Fruit fly (Drosophila melanogaster) whole organism, embryonic: ENCODE measurements around the gene Cad89D.

Source experiments
- CG9727 ChIP-seq: fragments of 200-800 bp; sonication (Bioruptor generic); optimal IDR thresholded peaks from 3 replicates; lab custom pipeline; 2017; ENCODE audit warnings: missing biosample characterization, mild to moderate bottlenecking, missing genetic modification characterization
- Gug ChIP-seq: fragments of 200-800 bp; sonication (Bioruptor generic); IDR thresholded peaks from 4 replicates; pipeline ENCODE4 v1.3.6; 2022; ENCODE audit warnings: missing biosample characterization, missing genetic modification characterization
- Scr ChIP-seq: fragments of 200-800 bp; sonication (Bioruptor generic); IDR thresholded peaks from 2 replicates; pipeline ENCODE4 v1.3.6; 2022; ENCODE audit warnings: missing biosample characterization, missing genetic modification characterization; ENCODE audit not compliant: partially characterized antibody
- ase ChIP-seq: fragments of 200-800 bp; sonication (Bioruptor generic); IDR thresholded peaks from 3 replicates; pipeline ENCODE4 v1.3.6; 2022; ENCODE audit warnings: missing biosample characterization, missing genetic modification characterization
- crp ChIP-seq, 2 experiments: fragments of 200-800 bp; sonication (Bioruptor generic); optimal IDR thresholded peaks; 2 replicates in 1 of 2; 3 replicates in 1 of 2; lab custom pipeline; 2017; ENCODE audit warnings: missing biosample characterization in 2 of 2, missing genetic modification characterization in 2 of 2, mild to moderate bottlenecking in 1 of 2, moderate library complexity in 1 of 2
- eve ChIP-seq, 2 experiments: fragments of >200 bp; optimal IDR thresholded peaks; 2 replicates each; lab custom pipeline; 2017; ENCODE audit warnings: missing biosample characterization in 2 of 2, missing genetic modification characterization in 2 of 2

DNA sequence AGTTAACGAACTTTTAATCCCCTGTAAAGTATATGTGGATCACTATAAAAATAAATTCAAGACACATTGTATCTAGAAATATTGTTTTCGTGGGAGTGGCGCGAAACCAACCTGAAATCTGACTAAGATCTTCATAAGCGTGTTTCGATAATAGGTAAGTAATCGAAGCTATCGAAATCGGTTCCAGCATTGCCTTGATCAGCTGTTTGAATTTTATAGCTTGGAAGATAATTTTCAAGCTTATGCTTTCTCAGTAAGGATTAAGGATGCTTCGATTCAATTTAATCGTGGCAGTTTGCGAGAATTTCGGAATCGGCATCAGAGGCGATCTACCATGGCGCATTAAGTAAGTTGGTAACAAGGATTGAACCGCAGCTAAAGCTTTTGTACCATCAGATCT lies 14.2 kb downstream of the Cad89D start, which contains the start of gene Dhfr:
- no peak for TF ChIP-seq eve (GFP tag; optimal IDR thresholded peaks at IDR 0.05; lab: Kevin White, UChicago)
- TF ChIP-seq CG9727 = no peak
- no peak for TF ChIP-seq ase (GFP tag; lab: Robert Waterston, UW)
- TF ChIP-seq Scr (GFP tag; lab: Robert Waterston, UW) = peak; percentile 36; the same call in 1 of the 2 replicates
- peak in 1 of 2 experiments; percentile 67 for TF ChIP-seq crp (GFP tag; optimal IDR thresholded peaks at IDR 0.05; lab: Kevin White, UChicago)
- no peak for TF ChIP-seq Gug (GFP tag; lab: Robert Waterston, UW)
